Fruit fly (Drosophila melanogaster): Measurements from ENCODE around the gene CG4629.

DNA sequence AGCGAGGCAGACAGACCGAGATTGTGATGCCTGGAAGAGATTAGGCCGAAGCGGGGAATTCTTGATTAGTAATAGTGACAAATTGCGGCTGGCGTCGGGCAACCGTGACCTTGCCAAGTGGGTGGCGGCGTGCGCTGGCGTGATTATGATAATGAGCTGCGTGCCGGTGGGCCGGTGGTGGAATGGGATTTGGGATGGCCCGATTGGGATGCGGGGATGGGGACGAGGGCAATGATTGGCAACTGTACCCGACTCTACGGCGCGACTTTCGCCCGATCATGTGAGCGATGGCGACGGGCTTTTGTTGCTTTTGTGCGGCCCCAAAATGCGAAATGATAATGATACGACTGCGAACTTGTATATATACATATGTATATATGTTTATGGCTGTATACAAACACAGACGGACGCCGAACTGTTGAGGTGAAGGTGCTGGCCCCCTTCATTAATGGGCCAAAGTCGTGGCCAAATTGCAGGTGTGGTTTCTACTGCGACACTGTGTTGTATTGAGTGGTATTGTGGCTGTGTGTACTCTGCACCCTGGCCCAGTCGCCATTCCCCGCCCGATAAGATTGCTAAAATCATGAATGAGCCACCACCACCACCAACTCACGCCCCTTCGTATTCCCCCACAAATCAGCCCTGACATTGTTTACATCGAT lies 14.5 kb upstream of the CG4629 start:
- TF ChIP-seq CG8478 (optimal IDR thresholded peaks at IDR 0.05) (no peak), CTCF (optimal IDR thresholded peaks at IDR 0.05) (no peak)
